Worm (Caenorhabditis elegans): Measurements from ENCODE around the gene ttr-23.

DNA sequence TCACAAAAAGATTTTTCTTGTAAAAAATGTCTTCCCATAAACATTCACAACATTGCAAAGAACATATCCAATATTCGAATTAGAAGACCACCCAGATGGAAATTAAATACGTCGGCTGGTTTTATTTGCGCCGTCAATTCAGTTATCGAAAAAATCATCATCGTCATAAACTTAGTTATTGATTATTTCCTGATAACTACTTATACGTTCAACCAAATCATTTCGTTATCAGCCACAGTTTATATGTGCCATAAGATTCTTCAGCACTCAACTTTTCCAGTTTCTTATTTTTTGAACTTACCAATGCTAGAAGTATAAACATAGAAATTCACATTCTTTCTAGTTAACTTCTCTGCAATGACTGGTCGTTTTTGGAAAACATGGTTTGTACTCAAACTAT lies 9.0 kb downstream of the ttr-23 start:
- TF ChIP-seq flt-1 (GFP tag; IDR thresholded peaks at IDR 0.05) = no peak
- TF ChIP-seq cog-1 (tag; optimal IDR thresholded peaks at IDR 0.05) = no peak
- TF ChIP-seq klf-2 (GFP tag; conservative IDR thresholded peaks at IDR 0.05) = no peak
- TF ChIP-seq ztf-23 (GFP tag; IDR thresholded peaks at IDR 0.05) = no peak
- TF ChIP-seq T22C8.4 (GFP tag; IDR thresholded peaks at IDR 0.05) = no peak
- no peak for TF ChIP-seq med-1 (GFP tag; optimal IDR thresholded peaks at IDR 0.05; ENCODE audit: insufficient read depth)
- TF ChIP-seq ztf-29 (GFP tag; IDR thresholded peaks at IDR 0.05) = no peak
- no peak for TF ChIP-seq ref-1 (GFP tag; conservative IDR thresholded peaks at IDR 0.05)

Data from whole organism, midembryonic.